Worm (Caenorhabditis elegans): ENCODE data around the gene Y37H2A.12.

Gene Y37H2A.12

ce11 chrV:18131049-18131448, at the start of gene Y37H2A.12:
TSS of gene Y37H2A.12 (minus strand) at chrV:18131129.
- TF ChIP-seq lin-13 (tag; optimal IDR thresholded peaks at IDR 0.05) = no peak

DNA sequence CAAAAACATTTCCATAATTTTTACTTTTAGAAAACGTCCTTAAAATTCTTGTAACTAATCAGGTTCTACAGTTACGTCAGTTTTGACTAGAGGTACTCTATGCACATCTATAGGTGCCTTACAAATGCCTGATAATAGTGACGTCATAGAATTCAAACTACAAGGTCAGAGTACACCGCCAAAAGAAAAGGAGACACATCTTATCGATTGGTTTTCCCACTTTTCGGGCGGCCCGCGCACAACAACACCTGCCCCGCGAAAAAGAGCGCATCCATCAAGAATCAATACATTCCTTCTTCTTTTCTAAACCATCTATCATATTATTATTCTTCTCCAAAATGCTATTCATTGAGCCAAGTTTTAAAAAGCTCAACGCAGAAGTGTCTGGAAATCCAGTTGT, 48.7 kb upstream of the Y37H2A.12 start, which contains the start of gene C31G12.1:
C31G12.1 (plus strand) TSS at position 301 of the 400 bp plus-strand sequence.
- TF ChIP-seq bed-3 (GFP tag; optimal IDR thresholded peaks at IDR 0.05) (no peak), ceh-39 (tag; optimal IDR thresholded peaks at IDR 0.05) (peak; percentile 16)

DNA sequence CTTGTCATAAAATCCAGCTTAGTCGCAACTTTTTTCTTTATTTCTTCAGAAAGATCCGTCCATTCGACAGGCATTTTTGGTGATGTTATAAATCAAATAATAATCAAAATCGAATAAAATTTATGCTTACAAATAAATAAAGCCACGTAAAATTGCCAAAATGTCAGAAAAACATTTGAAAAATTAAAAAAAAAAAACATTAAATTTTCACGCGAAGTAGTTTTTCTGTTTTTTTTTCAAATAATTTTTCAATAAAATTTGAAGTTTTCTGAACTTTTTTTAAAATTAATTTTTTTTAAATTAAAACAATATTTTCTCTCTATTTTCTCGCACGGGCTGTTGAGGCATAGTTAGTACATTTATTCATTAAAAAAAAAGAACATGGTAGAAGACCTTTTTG, 47.7 kb upstream of the Y37H2A.12 start, which contains the start of gene C31G12.4:
C31G12.4 (minus strand) TSS at position 101 of the 400 bp plus-strand sequence.
- TF ChIP-seq cnd-1 (tag; optimal IDR thresholded peaks at IDR 0.05) (no peak), elt-3 (tag; optimal IDR thresholded peaks at IDR 0.05) (no peak), drap-1 (GFP tag; optimal IDR thresholded peaks at IDR 0.05) (no peak), ham-2 (GFP tag; optimal IDR thresholded peaks at IDR 0.05) (no peak)

ce11 chrV:18171568-18171967, 40.6 kb upstream of the Y37H2A.12 start, which contains the start of gene C14A6.8:
TSS of gene C14A6.8 (minus strand) at chrV:18171668.
- TF ChIP-seq snpc-4 (tag; optimal IDR thresholded peaks at IDR 0.05) (no peak), mab-5 (tag; optimal IDR thresholded peaks at IDR 0.05) (no peak), sptf-1 (tag; optimal IDR thresholded peaks at IDR 0.05) (no peak), cnd-1 (tag; optimal IDR thresholded peaks at IDR 0.05) (no peak), lsy-2 (tag; optimal IDR thresholded peaks at IDR 0.05) (no peak), lin-13 (tag; optimal IDR thresholded peaks at IDR 0.05) (no peak), nhr-76 (tag; optimal IDR thresholded peaks at IDR 0.05) (no peak), blmp-1 (tag; optimal IDR thresholded peaks at IDR 0.05) (no peak), nhr-28 (tag; optimal IDR thresholded peaks at IDR 0.05) (no peak), ceh-39 (tag; optimal IDR thresholded peaks at IDR 0.05) (no peak), sem-2 (GFP tag; optimal IDR thresholded peaks at IDR 0.05) (no peak), unc-62 (GFP tag; optimal IDR thresholded peaks at IDR 0.05) (no peak), drap-1 (GFP tag; optimal IDR thresholded peaks at IDR 0.05) (no peak), zip-8 (tag; optimal IDR thresholded peaks at IDR 0.05) (no peak), hlh-1 (tag; optimal IDR thresholded peaks at IDR 0.05) (no peak), pha-4 (tag; optimal IDR thresholded peaks at IDR 0.05) (no peak), M03D4.4 (tag; optimal IDR thresholded peaks at IDR 0.05) (no peak), nhr-2 (tag; optimal IDR thresholded peaks at IDR 0.05) (no peak), unc-120 (tag; optimal IDR thresholded peaks at IDR 0.05; ENCODE audit: poor library complexity, severe bottlenecking) (no peak), ces-1 (GFP tag; optimal IDR thresholded peaks at IDR 0.05) (no peak)

ce11 chrV:18168266-18168665, 37.3 kb upstream of the Y37H2A.12 start, which contains the start of gene C14A6.7:
TSS of gene C14A6.7 (minus strand) at chrV:18168366.
- TF ChIP-seq mls-2 (tag; optimal IDR thresholded peaks at IDR 0.05) (no peak), lin-13 (tag; optimal IDR thresholded peaks at IDR 0.05) (no peak), elt-1 (tag; optimal IDR thresholded peaks at IDR 0.05; ENCODE audit: borderline replicate concordance, insufficient read depth) (no peak), bed-3 (GFP tag; optimal IDR thresholded peaks at IDR 0.05) (no peak), pha-4 (tag; optimal IDR thresholded peaks at IDR 0.05) (no peak), flh-1 (GFP tag; optimal IDR thresholded peaks at IDR 0.05) (no peak), ces-1 (GFP tag; optimal IDR thresholded peaks at IDR 0.05) (no peak), nhr-28 (tag; optimal IDR thresholded peaks at IDR 0.05) (no peak), elt-3 (tag; optimal IDR thresholded peaks at IDR 0.05) (no peak), ham-2 (GFP tag; optimal IDR thresholded peaks at IDR 0.05) (no peak), hlh-1 (tag; optimal IDR thresholded peaks at IDR 0.05) (no peak), ceh-83 (GFP tag; optimal IDR thresholded peaks at IDR 0.05) (no peak), nhr-237 (tag; optimal IDR thresholded peaks at IDR 0.05) (no peak), nhr-76 (tag; optimal IDR thresholded peaks at IDR 0.05) (no peak), tbx-8 (GFP tag; optimal IDR thresholded peaks at IDR 0.05) (no peak), drap-1 (GFP tag; optimal IDR thresholded peaks at IDR 0.05) (no peak), snpc-4 (tag; optimal IDR thresholded peaks at IDR 0.05) (no peak)

DNA sequence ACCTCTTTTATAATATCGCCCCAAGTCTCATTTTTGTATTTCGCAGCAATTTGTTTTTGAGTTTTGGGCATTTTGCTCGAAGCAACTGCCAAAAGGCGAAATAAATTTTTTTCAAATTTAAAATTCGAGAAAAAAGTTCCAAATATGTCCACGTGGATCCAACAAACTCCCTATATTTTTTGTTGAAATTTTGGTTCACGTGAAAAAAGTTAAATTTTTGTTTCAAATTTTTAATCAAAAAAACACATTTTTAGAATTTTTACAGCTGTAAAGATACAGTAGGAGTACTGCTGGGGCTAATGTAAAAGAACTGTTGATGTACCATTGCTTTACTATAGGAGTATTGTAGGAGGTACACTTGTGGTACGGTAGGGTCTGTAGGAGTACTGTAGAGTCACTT, 36.2 kb upstream of the Y37H2A.12 start, which contains the start of gene C14A6.6:
C14A6.6 (minus strand) TSS at position 101 of the 400 bp plus-strand sequence.
- TF ChIP-seq ztf-11 (tag; optimal IDR thresholded peaks at IDR 0.05) (no peak), pha-4 (tag; optimal IDR thresholded peaks at IDR 0.05) (no peak), cnd-1 (tag; optimal IDR thresholded peaks at IDR 0.05) (no peak), ces-1 (GFP tag; optimal IDR thresholded peaks at IDR 0.05) (no peak), mls-2 (tag; optimal IDR thresholded peaks at IDR 0.05) (no peak), ceh-83 (GFP tag; optimal IDR thresholded peaks at IDR 0.05) (no peak), drap-1 (GFP tag; optimal IDR thresholded peaks at IDR 0.05) (no peak), lin-13 (tag; optimal IDR thresholded peaks at IDR 0.05) (no peak), sem-2 (GFP tag; optimal IDR thresholded peaks at IDR 0.05) (no peak), nhr-28 (tag; optimal IDR thresholded peaks at IDR 0.05) (no peak), elt-1 (tag; optimal IDR thresholded peaks at IDR 0.05; ENCODE audit: borderline replicate concordance, insufficient read depth) (no peak), flh-1 (GFP tag; optimal IDR thresholded peaks at IDR 0.05) (no peak), elt-3 (tag; optimal IDR thresholded peaks at IDR 0.05) (no peak)
